Worm (Caenorhabditis elegans): ENCODE measurements around the gene R12B2.8.

R12B2.8 gene

DNA sequence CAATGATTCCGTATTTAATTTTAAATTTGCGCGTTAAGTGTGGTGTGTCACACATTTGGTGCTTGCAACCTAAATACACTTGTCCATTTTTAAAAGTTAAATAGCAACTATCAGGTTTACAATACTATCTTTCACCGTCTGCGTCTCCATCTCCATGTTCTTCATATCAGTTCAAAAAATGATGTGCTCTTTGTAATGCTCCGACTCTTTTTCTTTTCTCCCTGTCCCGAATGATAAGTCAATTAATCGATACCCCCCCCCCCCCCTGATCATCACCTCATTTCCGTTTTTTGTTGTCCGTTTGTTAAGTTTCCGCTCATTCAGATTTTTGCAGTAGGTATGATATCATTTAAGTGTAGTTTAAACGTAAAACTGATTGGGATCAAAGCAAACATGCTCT is 9.6 kb upstream of the R12B2.8 start:
- TF ChIP-seq cebp-1 (GFP tag; IDR thresholded peaks at IDR 0.05) (no peak), cebp-1 (tag; optimal IDR thresholded peaks at IDR 0.05) (peak; percentile 34), hmg-1.2 (GFP tag; IDR thresholded peaks at IDR 0.05) (0 out of 2 replicates have a peak, but pooled peaks have one; percentile 17), T26A5.8 (tag; optimal IDR thresholded peaks at IDR 0.05) (no peak), egrh-3 (GFP tag; IDR thresholded peaks at IDR 0.05) (peak; percentile 47; the same call in 1 of the 2 replicates)

DNA sequence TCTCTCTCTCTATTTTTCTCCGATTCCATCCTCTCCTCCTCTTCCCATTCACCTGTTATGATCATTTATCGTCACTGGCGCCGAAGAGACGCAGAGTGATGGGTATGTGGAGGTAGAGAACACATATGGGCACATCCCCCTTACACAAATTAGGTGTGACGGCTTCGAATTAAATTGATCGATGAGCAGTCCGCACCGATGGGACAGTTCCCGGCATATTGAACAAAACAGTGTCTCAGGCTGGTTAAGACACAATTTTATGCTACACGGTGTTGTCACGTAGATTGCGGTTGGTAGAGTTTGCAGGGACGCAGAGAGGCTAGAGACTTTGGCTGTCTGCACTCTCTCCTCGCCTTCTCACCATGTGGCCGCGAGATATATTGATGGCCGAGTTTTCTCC is 8.9 kb upstream of the R12B2.8 start, which contains the start of gene R12B2.7:
Gene R12B2.7 (plus strand): TSS at position 247 of the 400 bp plus-strand sequence.
- TF ChIP-seq pha-4 (tag; optimal IDR thresholded peaks at IDR 0.05): no peak
- no peak for TF ChIP-seq F49E8.2 (tag; optimal IDR thresholded peaks at IDR 0.05; ENCODE audit: insufficient read depth)
- peak; percentile 23; the same call in 1 of the 2 replicates for TF ChIP-seq zfh-2 (GFP tag; conservative IDR thresholded peaks at IDR 0.05)
- TF ChIP-seq nhr-80 (tag; optimal IDR thresholded peaks at IDR 0.05): peak; percentile 31
- peak; percentile 25 for TF ChIP-seq ztf-22 (GFP tag; optimal IDR thresholded peaks at IDR 0.05)

DNA sequence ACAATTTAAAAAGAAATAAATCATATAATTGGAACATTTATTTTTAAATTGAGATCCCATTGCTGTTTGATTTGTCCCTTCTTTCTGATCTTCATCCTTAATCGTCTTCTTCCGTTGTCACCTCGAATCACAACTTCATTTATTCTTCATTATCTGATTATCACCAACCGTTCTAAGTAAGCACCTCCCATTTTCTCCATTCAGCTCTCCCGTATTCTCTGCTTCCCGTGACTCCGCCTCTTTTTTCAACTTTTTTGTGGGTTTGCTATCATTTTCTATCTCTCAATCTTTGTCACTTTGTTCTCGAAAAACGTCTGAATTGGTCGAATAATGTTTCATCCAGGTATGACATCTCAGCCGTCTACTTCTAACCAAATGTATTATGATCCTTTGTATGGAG is 7.8 kb upstream of the R12B2.8 start, which contains the start of gene sma-4:
Gene sma-4 (plus strand): TSS at position 301 of the 400 bp plus-strand sequence.
- TF ChIP-seq mcd-1 (GFP tag; IDR thresholded peaks at IDR 0.05) (no peak), tbp1 (GFP tag; optimal IDR thresholded peaks at IDR 0.05) (no peak), madf-10 (tag; optimal IDR thresholded peaks at IDR 0.05) (no peak), cebp-1 (GFP tag; IDR thresholded peaks at IDR 0.05) (no peak), cebp-1 (tag; optimal IDR thresholded peaks at IDR 0.05) (no peak), zim-3 (tag; optimal IDR thresholded peaks at IDR 0.05) (no peak), Y67H2A.10 (GFP tag; conservative IDR thresholded peaks at IDR 0.05) (no peak), B0261.1 (tag; optimal IDR thresholded peaks at IDR 0.05) (no peak), Y79H2A.3 (GFP tag; conservative IDR thresholded peaks at IDR 0.05) (no peak), ztf-3 (GFP tag; optimal IDR thresholded peaks at IDR 0.05) (no peak), Y53F4B.3 (GFP tag; IDR thresholded peaks at IDR 0.05) (no peak), ZK185.1 (tag; optimal IDR thresholded peaks at IDR 0.05; ENCODE audit: poor library complexity, severe bottlenecking) (no peak), nhr-120 (GFP tag; IDR thresholded peaks at IDR 0.05) (no peak), hmg-20 (GFP tag; IDR thresholded peaks at IDR 0.05) (no peak), F33H1.4 (GFP tag; IDR thresholded peaks at IDR 0.05) (no peak), ztf-22 (GFP tag; optimal IDR thresholded peaks at IDR 0.05) (no peak), rec-8 (tag; optimal IDR thresholded peaks at IDR 0.05) (no peak), hlh-12 (tag; optimal IDR thresholded peaks at IDR 0.05) (no peak), F52B5.7 (tag; optimal IDR thresholded peaks at IDR 0.05) (no peak)

DNA sequence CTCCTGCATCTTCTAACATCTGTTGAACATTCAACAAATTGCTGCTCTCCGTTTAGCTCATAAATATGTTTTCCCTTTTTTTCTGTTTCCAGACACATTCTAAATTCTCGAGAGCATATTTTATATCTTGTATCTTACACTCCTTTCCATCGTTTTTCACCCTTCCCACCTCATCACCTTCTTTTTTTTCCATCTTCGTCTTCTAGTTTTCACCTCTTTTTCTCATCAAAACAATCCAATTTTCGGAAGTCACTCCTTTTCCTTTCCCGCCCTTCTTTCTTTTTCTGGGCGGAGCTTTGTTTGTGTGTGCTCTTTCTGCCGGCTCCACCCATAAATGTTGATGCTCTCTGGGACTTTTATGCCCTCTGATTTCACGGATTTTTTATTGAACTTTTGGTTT is 901 bp upstream of the R12B2.8 start:
- TF ChIP-seq snpc-3.4 (tag; optimal IDR thresholded peaks at IDR 0.05) (no peak), attf-3 (GFP tag; conservative IDR thresholded peaks at IDR 0.05) (no peak), tbx-9 (tag; optimal IDR thresholded peaks at IDR 0.05; ENCODE audit: borderline replicate concordance) (no peak), F22D6.2 (tag; optimal IDR thresholded peaks at IDR 0.05) (no peak), ccch-3 (GFP tag; optimal IDR thresholded peaks at IDR 0.05) (no peak), lin-35 (GFP tag; optimal IDR thresholded peaks at IDR 0.05) (no peak), nhr-120 (GFP tag; IDR thresholded peaks at IDR 0.05) (no peak), F49E8.2 (tag; optimal IDR thresholded peaks at IDR 0.05; ENCODE audit: insufficient read depth) (no peak), ceh-58 (GFP tag; IDR thresholded peaks at IDR 0.05) (no peak), madf-3 (GFP tag; IDR thresholded peaks at IDR 0.05) (no peak), snpc-1.3 (tag; optimal IDR thresholded peaks at IDR 0.05; ENCODE audit: insufficient read depth) (no peak), gei-17 (GFP tag; optimal IDR thresholded peaks at IDR 0.05) (no peak), nhr-179 (tag; optimal IDR thresholded peaks at IDR 0.05) (no peak), lsl-1 (GFP tag; optimal IDR thresholded peaks at IDR 0.05) (no peak), die-1 (tag; optimal IDR thresholded peaks at IDR 0.05) (no peak), cebp-1 (GFP tag; IDR thresholded peaks at IDR 0.05) (no peak), cebp-1 (tag; optimal IDR thresholded peaks at IDR 0.05) (no peak), efl-1 (GFP tag; optimal IDR thresholded peaks at IDR 0.05) (no peak), tbp1 (GFP tag; optimal IDR thresholded peaks at IDR 0.05) (no peak)

All from whole organism, young adult.